Worm (Caenorhabditis elegans): Measurements from ENCODE around the gene F56C3.10.

Gene F56C3.10

ce11 chrX:1338906-1339673, 42.4 kb downstream of the F56C3.10 start (continued):
- no peak for TF ChIP-seq zip-2 (tag; optimal IDR thresholded peaks at IDR 0.05)
- no peak for TF ChIP-seq egl-27 (tag; optimal IDR thresholded peaks at IDR 0.05)
- 0 out of 2 replicates have a peak, but pooled peaks have one; percentile 28 for TF ChIP-seq nhr-42 (GFP tag; IDR thresholded peaks at IDR 0.05)
- TF ChIP-seq D1046.2 (GFP tag; IDR thresholded peaks at IDR 0.05), result no peak
- no peak for TF ChIP-seq Y5F2A.4 (GFP tag; optimal IDR thresholded peaks at IDR 0.05)
- no peak for TF ChIP-seq dmd-8 (GFP tag; IDR thresholded peaks at IDR 0.05)
- TF ChIP-seq fkh-10 (GFP tag; optimal IDR thresholded peaks at IDR 0.05), result no peak
- TF ChIP-seq dmd-9 (GFP tag; IDR thresholded peaks at IDR 0.05), result no peak
- no peak for TF ChIP-seq F26F4.8 (GFP tag; conservative IDR thresholded peaks at IDR 0.05)
- TF ChIP-seq nhr-77 (tag; optimal IDR thresholded peaks at IDR 0.05), result no peak
- no peak for TF ChIP-seq F37D6.2 (tag; optimal IDR thresholded peaks at IDR 0.05)
- no peak for TF ChIP-seq madf-5 (GFP tag; IDR thresholded peaks at IDR 0.05)
- no peak for TF ChIP-seq fos-1 (tag; optimal IDR thresholded peaks at IDR 0.05)
- TF ChIP-seq lsy-2 (tag; optimal IDR thresholded peaks at IDR 0.05), result peak in 1 of 2 experiments; percentile 35
- TF ChIP-seq ztf-7 (tag; optimal IDR thresholded peaks at IDR 0.05), result no peak
- TF ChIP-seq lin-38 (GFP tag; IDR thresholded peaks at IDR 0.05), result 0 out of 2 replicates have a peak, but pooled peaks have one; percentile 11
- no peak for TF ChIP-seq tra-1 (GFP tag; IDR thresholded peaks at IDR 0.05)
- TF ChIP-seq ceh-20 (GFP tag; IDR thresholded peaks at IDR 0.05), result no peak
- no peak for TF ChIP-seq ceh-62 (tag; optimal IDR thresholded peaks at IDR 0.05)
- no peak for TF ChIP-seq snpc-4 (tag; optimal IDR thresholded peaks at IDR 0.05)
- TF ChIP-seq F49E8.2 (tag; optimal IDR thresholded peaks at IDR 0.05; ENCODE audit: borderline replicate concordance), result no peak
- TF ChIP-seq egl-43 (GFP tag; IDR thresholded peaks at IDR 0.05), result no peak
- TF ChIP-seq lin-15B (tag; optimal IDR thresholded peaks at IDR 0.05), result no peak
- TF ChIP-seq daf-16 (GFP tag; optimal IDR thresholded peaks at IDR 0.05), result no peak
- TF ChIP-seq daf-16 (tag; optimal IDR thresholded peaks at IDR 0.05), result no peak
- TF ChIP-seq Y75B8A.6 (GFP tag; IDR thresholded peaks at IDR 0.05), result no peak
- no peak for TF ChIP-seq lin-13 (GFP tag; optimal IDR thresholded peaks at IDR 0.05)
- no peak for TF ChIP-seq zip-11 (GFP tag; IDR thresholded peaks at IDR 0.05)
- TF ChIP-seq set-16 (GFP tag; IDR thresholded peaks at IDR 0.05), result no peak
- no peak for TF ChIP-seq mdt-29 (GFP tag; IDR thresholded peaks at IDR 0.05)
- TF ChIP-seq spr-3 (GFP tag; optimal IDR thresholded peaks at IDR 0.05), result no peak
- TF ChIP-seq ces-1 (GFP tag; optimal IDR thresholded peaks at IDR 0.05), result no peak
- TF ChIP-seq pha-4 (GFP tag; IDR thresholded peaks at IDR 0.05), result no peak
- TF ChIP-seq pha-4 (tag; optimal IDR thresholded peaks at IDR 0.05), result no peak
- no peak for TF ChIP-seq lim-7 (GFP tag; IDR thresholded peaks at IDR 0.05)
- no peak for TF ChIP-seq Y48G9A.11 (GFP tag; IDR thresholded peaks at IDR 0.05)
- no peak for TF ChIP-seq ceh-32 (tag; optimal IDR thresholded peaks at IDR 0.05; ENCODE audit: poor library complexity)
- TF ChIP-seq nhr-11 (tag; optimal IDR thresholded peaks at IDR 0.05), result no peak
- TF ChIP-seq aly-2 (tag; optimal IDR thresholded peaks at IDR 0.05), result no peak
- no peak for TF ChIP-seq attf-4 (tag; optimal IDR thresholded peaks at IDR 0.05)
- no peak for TF ChIP-seq nhr-41 (GFP tag; IDR thresholded peaks at IDR 0.05)
- TF ChIP-seq nhr-237 (tag; optimal IDR thresholded peaks at IDR 0.05), result no peak
- no peak for TF ChIP-seq daf-19 (GFP tag; conservative IDR thresholded peaks at IDR 0.05)
- TF ChIP-seq T26A8.4 (GFP tag; IDR thresholded peaks at IDR 0.05), result 0 out of 2 replicates have a peak, but pooled peaks have one; percentile 26
- no peak for TF ChIP-seq gei-8 (GFP tag; optimal IDR thresholded peaks at IDR 0.05)
- no peak for TF ChIP-seq madf-9 (GFP tag; conservative IDR thresholded peaks at IDR 0.05)
- TF ChIP-seq zfp-2 (tag; optimal IDR thresholded peaks at IDR 0.05), result no peak
- TF ChIP-seq saeg-2 (GFP tag; IDR thresholded peaks at IDR 0.05), result no peak
- TF ChIP-seq sdz-12 (GFP tag; optimal IDR thresholded peaks at IDR 0.05), result no peak
- no peak for TF ChIP-seq ceh-44 (GFP tag; IDR thresholded peaks at IDR 0.05)
- no peak for TF ChIP-seq unc-130 (GFP tag; optimal IDR thresholded peaks at IDR 0.05)

All from whole organism, L4 larva.